Fruit fly (Drosophila melanogaster) whole organism, embryonic: Measurements from ENCODE around the gene CstF64.

Source experiments
- CG8478 ChIP-seq: fragments of >200 bp; optimal IDR thresholded peaks from 2 replicates; lab custom pipeline; 2018
- Hr39 ChIP-seq: fragments of >200 bp; optimal IDR thresholded peaks from 2 replicates; lab custom pipeline; 2017
- Lpt ChIP-seq: fragments of >200 bp; optimal IDR thresholded peaks from 2 replicates; lab custom pipeline; 2018; ENCODE audit warnings: missing biosample characterization, missing genetic modification characterization
- Poxn ChIP-seq: fragments of 200-800 bp; sonication (Bioruptor generic); IDR thresholded peaks from 2 replicates; pipeline ENCODE4 v1.3.6; 2022; ENCODE audit warnings: missing biosample characterization, missing genetic modification characterization
- gsb-n ChIP-seq: fragments of 200-800 bp; sonication (Bioruptor generic); optimal IDR thresholded peaks from 3 replicates; lab custom pipeline; 2018; ENCODE audit warnings: missing biosample characterization, mild to moderate bottlenecking, missing genetic modification characterization

- TF ChIP-seq gsb-n (tag; lab: Kevin White, UChicago): no peak
- TF ChIP-seq Hr39 (lab: Kevin White, UChicago): no peak
- TF ChIP-seq Poxn (GFP tag; lab: Robert Waterston, UW): no peak
- TF ChIP-seq Lpt (GFP tag; lab: Kevin White, UChicago): no peak
- peak; percentile 12 for TF ChIP-seq CG8478 (lab: Kevin White, UChicago)
Observed at dm6 chr3R:18681054-18681453, 21.6 kb downstream of the CstF64 start.
